Worm (Caenorhabditis elegans): ENCODE measurements around the gene jmjd-3.2.

The jmjd-3.2 gene

ce11 chrX:14496545-14496944 is 48.5 kb downstream of the jmjd-3.2 start:
- peak in 1 of 2 experiments; percentile 1 for TF ChIP-seq daf-16 (GFP tag; optimal IDR thresholded peaks at IDR 0.05)
- peak; percentile 17 for TF ChIP-seq daf-16 (tag; optimal IDR thresholded peaks at IDR 0.05)
- no peak for TF ChIP-seq nhr-42 (GFP tag; IDR thresholded peaks at IDR 0.05)

DNA sequence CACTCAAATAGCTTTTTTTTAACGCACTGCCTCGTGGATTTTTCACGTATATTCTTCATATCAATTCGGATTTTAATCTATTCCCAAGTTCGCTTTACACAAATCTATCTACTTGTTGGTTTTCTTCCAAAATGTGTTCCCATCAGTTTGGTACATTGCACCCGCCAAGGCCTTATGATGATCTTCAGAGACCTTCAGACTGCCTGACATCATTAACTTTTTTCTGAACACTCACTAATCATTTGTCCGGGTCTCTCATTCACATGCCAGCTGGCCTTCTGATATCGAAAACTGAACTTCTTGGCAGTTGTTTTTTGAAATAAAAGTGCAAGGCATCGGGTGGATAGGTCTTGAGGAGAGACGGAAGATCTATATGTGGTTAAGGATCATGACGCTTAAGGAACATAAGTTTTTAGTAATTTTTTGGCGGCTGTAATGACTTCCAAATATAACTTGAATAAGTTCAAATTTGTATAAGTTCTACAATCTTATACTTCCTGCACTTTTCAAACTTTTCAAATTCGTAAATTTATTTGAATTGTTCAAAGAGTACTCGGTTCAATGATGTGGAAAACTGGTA is 51.9 kb downstream of the jmjd-3.2 start:
- TF ChIP-seq hlh-11 (tag; optimal IDR thresholded peaks at IDR 0.05) (peak; percentile 11), spr-1 (tag; optimal IDR thresholded peaks at IDR 0.05) (no peak), zip-2 (tag; optimal IDR thresholded peaks at IDR 0.05) (no peak), php-3 (GFP tag; IDR thresholded peaks at IDR 0.05) (no peak), ztf-7 (tag; optimal IDR thresholded peaks at IDR 0.05) (no peak), ceh-62 (tag; optimal IDR thresholded peaks at IDR 0.05) (no peak), hlh-30 (tag; optimal IDR thresholded peaks at IDR 0.05; ENCODE audit: insufficient read depth) (peak; percentile 86), dmd-8 (GFP tag; IDR thresholded peaks at IDR 0.05) (no peak), jun-1 (tag; optimal IDR thresholded peaks at IDR 0.05) (no peak), unc-39 (tag; optimal IDR thresholded peaks at IDR 0.05) (no peak), lin-15B (tag; optimal IDR thresholded peaks at IDR 0.05) (no peak), Y75B8A.6 (GFP tag; IDR thresholded peaks at IDR 0.05) (no peak), madf-9 (GFP tag; conservative IDR thresholded peaks at IDR 0.05) (no peak), lsy-2 (tag; optimal IDR thresholded peaks at IDR 0.05) (peak in 1 of 2 experiments; percentile 27), D1046.2 (GFP tag; IDR thresholded peaks at IDR 0.05) (no peak), ceh-32 (tag; optimal IDR thresholded peaks at IDR 0.05; ENCODE audit: poor library complexity) (no peak), dpl-1 (GFP tag; optimal IDR thresholded peaks at IDR 0.05) (no peak), daf-19 (GFP tag; conservative IDR thresholded peaks at IDR 0.05) (no peak), sdz-12 (GFP tag; optimal IDR thresholded peaks at IDR 0.05) (no peak), ctbp-1 (GFP tag; IDR thresholded peaks at IDR 0.05) (0 out of 2 replicates have a peak, but pooled peaks have one; percentile 39), rbr-2 (tag; optimal IDR thresholded peaks at IDR 0.05) (no peak), dmd-6 (GFP tag; IDR thresholded peaks at IDR 0.05) (peak; percentile 41), egl-27 (tag; optimal IDR thresholded peaks at IDR 0.05) (no peak), nhr-28 (tag; optimal IDR thresholded peaks at IDR 0.05) (peak; percentile 60), nhr-237 (tag; optimal IDR thresholded peaks at IDR 0.05) (no peak), aha-1 (tag) (peak; percentile 90), skn-1 (tag; optimal IDR thresholded peaks at IDR 0.05) (no peak), mdl-1 (tag; optimal IDR thresholded peaks at IDR 0.05) (peak in 1 of 2 experiments; percentile 45), nhr-76 (tag; optimal IDR thresholded peaks at IDR 0.05) (no peak), lir-3 (tag; optimal IDR thresholded peaks at IDR 0.05) (no peak), nhr-48 (tag; optimal IDR thresholded peaks at IDR 0.05) (peak; percentile 4), duxl-1 (tag; optimal IDR thresholded peaks at IDR 0.05; ENCODE audit: poor library complexity) (no peak), nhr-25 (tag; optimal IDR thresholded peaks at IDR 0.05; ENCODE audit: borderline replicate concordance, insufficient read depth) (peak; percentile 8), tra-1 (GFP tag; IDR thresholded peaks at IDR 0.05) (peak; percentile 45; the same call in 1 of the 2 replicates), nhr-10 (tag; optimal IDR thresholded peaks at IDR 0.05) (no peak), zip-11 (GFP tag; IDR thresholded peaks at IDR 0.05) (no peak), cey-2 (tag; optimal IDR thresholded peaks at IDR 0.05; ENCODE audit: borderline replicate concordance, insufficient read depth) (no peak), mdt-29 (GFP tag; IDR thresholded peaks at IDR 0.05) (no peak), nhr-11 (tag; optimal IDR thresholded peaks at IDR 0.05) (no peak), hmg-1.1 (GFP tag; IDR thresholded peaks at IDR 0.05) (no peak), nhr-77 (tag; optimal IDR thresholded peaks at IDR 0.05) (no peak), lin-29 (GFP tag; IDR thresholded peaks at IDR 0.05) (no peak), dmd-9 (GFP tag; IDR thresholded peaks at IDR 0.05) (no peak), snpc-1.2 (GFP tag; IDR thresholded peaks at IDR 0.05) (no peak), unc-130 (GFP tag; optimal IDR thresholded peaks at IDR 0.05) (no peak), T26A8.4 (GFP tag; IDR thresholded peaks at IDR 0.05) (no peak), daf-12 (tag; optimal IDR thresholded peaks at IDR 0.05) (no peak)

Measured in whole organism, L4 larva.